Fruit fly (Drosophila melanogaster): ENCODE results near the gene CG44774.
A peak's percentile ranks its signal among the peaks of the same experiment; 100 is the strongest.

Gene CG44774

dm6 chrX:4939788-4940441, 2.0 kb upstream of the CG44774 start (continued):
- TF ChIP-seq Bteb2 (GFP tag; optimal IDR thresholded peaks at IDR 0.05) (peak; percentile 89), gro (GFP tag; optimal IDR thresholded peaks at IDR 0.05) (peak; percentile 38), sug (tag; optimal IDR thresholded peaks at IDR 0.05) (peak; percentile 84), Lpt (GFP tag; optimal IDR thresholded peaks at IDR 0.05) (no peak), pros (GFP tag; optimal IDR thresholded peaks at IDR 0.05) (no peak), Sox102F (GFP tag; optimal IDR thresholded peaks at IDR 0.05) (peak; percentile 98), YL-1 (GFP tag; optimal IDR thresholded peaks at IDR 0.05) (peak; percentile 41), insv (GFP tag; optimal IDR thresholded peaks at IDR 0.05) (peak; percentile 19 to 57), phol (tag; optimal IDR thresholded peaks at IDR 0.05) (peak; percentile 95), Kr (GFP tag; optimal IDR thresholded peaks at IDR 0.05) (peak; percentile 82), E2f2 (GFP tag; IDR thresholded peaks at IDR 0.05) (peak; percentile 71), bbx (GFP tag; IDR thresholded peaks at IDR 0.05; ENCODE audit: partially characterized antibody) (no peak), Mes4 (GFP tag; optimal IDR thresholded peaks at IDR 0.05) (peak; percentile 91), Hr78 (GFP tag; optimal IDR thresholded peaks at IDR 0.05) (peak in 1 of 2 experiments; percentile 69), CG10654 (GFP tag; optimal IDR thresholded peaks at IDR 0.05) (peak; percentile 93), emc (GFP tag; optimal IDR thresholded peaks at IDR 0.05) (peak; percentile 78), CG12104 (GFP tag; optimal IDR thresholded peaks at IDR 0.05) (peak; percentile 88), CoRest (tag; optimal IDR thresholded peaks at IDR 0.05) (peak; percentile 95), CG17612 (GFP tag; IDR thresholded peaks at IDR 0.05) (peak; percentile 79), vnd (GFP tag; IDR thresholded peaks at IDR 0.05; ENCODE audit: partially characterized antibody) (no peak), CG18764 (GFP tag; optimal IDR thresholded peaks at IDR 0.05) (peak; percentile 89), CG18011 (GFP tag; optimal IDR thresholded peaks at IDR 0.05) (peak; percentile 68), NfI (GFP tag; optimal IDR thresholded peaks at IDR 0.05) (peak; percentile 95), Nf-YC (tag; optimal IDR thresholded peaks at IDR 0.05) (peak; percentile 77), knrl (GFP tag; IDR thresholded peaks at IDR 0.05; ENCODE audit: partially characterized antibody) (no peak), CG33557 (GFP tag; optimal IDR thresholded peaks at IDR 0.05) (peak; percentile 96), lov (optimal IDR thresholded peaks at IDR 0.05) (no peak), lov (GFP tag; IDR thresholded peaks at IDR 0.05) (peak; percentile 97), cwo (GFP tag; optimal IDR thresholded peaks at IDR 0.05) (peak; percentile 77), row (GFP tag; IDR thresholded peaks at IDR 0.05) (peak; percentile 94), gfzf (GFP tag; optimal IDR thresholded peaks at IDR 0.05) (no peak), unc-4 (GFP tag; IDR thresholded peaks at IDR 0.05; ENCODE audit: partially characterized antibody) (no peak), zfh1 (GFP tag; IDR thresholded peaks at IDR 0.05) (peak; percentile 99), Fer2 (tag; optimal IDR thresholded peaks at IDR 0.05) (peak; percentile 83), wdn (GFP tag; IDR thresholded peaks at IDR 0.05) (peak; percentile 75; the same call in 1 of the 2 replicates), dm (GFP tag; optimal IDR thresholded peaks at IDR 0.05) (peak; percentile 83), ham (GFP tag; IDR thresholded peaks at IDR 0.05) (no peak), dmrt11E (tag; optimal IDR thresholded peaks at IDR 0.05) (peak; percentile 96), CG11398 (GFP tag; optimal IDR thresholded peaks at IDR 0.05) (peak; percentile 85), CG16863 (GFP tag; optimal IDR thresholded peaks at IDR 0.05) (peak; percentile 94), Hmx (GFP tag; optimal IDR thresholded peaks at IDR 0.05) (peak; percentile 71), dpn (GFP tag; optimal IDR thresholded peaks at IDR 0.05) (peak; percentile 92 to 95), Jarid2 (GFP tag; optimal IDR thresholded peaks at IDR 0.05) (peak; percentile 67), CG8089 (GFP tag; optimal IDR thresholded peaks at IDR 0.05) (peak; percentile 95), Abd-B (GFP tag; optimal IDR thresholded peaks at IDR 0.05) (peak; percentile 93), CG31441 (GFP tag; IDR thresholded peaks at IDR 0.05) (peak; percentile 95), CG9797 (GFP tag; optimal IDR thresholded peaks at IDR 0.05) (peak; percentile 32), CG17802 (tag; optimal IDR thresholded peaks at IDR 0.05) (peak; percentile 87), CG1832 (GFP tag; optimal IDR thresholded peaks at IDR 0.05) (no peak)
